Worm (Caenorhabditis elegans) whole organism, mixed stage, embryonic: ENCODE results near the gene F10E9.3.
"Not testable (repeated sequence)": the region's sequence is repeated elsewhere in the genome, so short reads cannot be mapped to it uniquely, and the experiment has no call there.

ENCODE experiments used
- M03D4.4 ChIP-seq: sonication (generic microtip); optimal IDR thresholded peaks from 2 replicates; lab custom pipeline; 2017; ENCODE audit warnings: mild to moderate bottlenecking, missing genetic modification characterization, missing compliant biosample characterization
- bed-3 ChIP-seq: fragments of 200-800 bp; sonication (Bioruptor generic); optimal IDR thresholded peaks from 3 replicates; lab custom pipeline; 2018; ENCODE audit warnings: mild to moderate bottlenecking, missing genetic modification characterization, moderate library complexity, missing compliant biosample characterization
- blmp-1 ChIP-seq: fragments of 150-350 bp; optimal IDR thresholded peaks from 2 replicates; lab custom pipeline; 2014; ENCODE audit warnings: missing biosample characterization, missing genetic modification characterization
- ceh-39 ChIP-seq: fragments of 150-350 bp; optimal IDR thresholded peaks from 2 replicates; lab custom pipeline; 2014; ENCODE audit warnings: missing biosample characterization, missing genetic modification characterization
- ceh-43 ChIP-seq: fragments of 200-800 bp; sonication (Bioruptor generic); optimal IDR thresholded peaks from 2 replicates; lab custom pipeline; 2018; ENCODE audit warnings: mild to moderate bottlenecking, missing genetic modification characterization, moderate library complexity, missing compliant biosample characterization
- ceh-83 ChIP-seq: fragments of 200-800 bp; sonication (Bioruptor generic); optimal IDR thresholded peaks from 2 replicates; lab custom pipeline; 2018; ENCODE audit warnings: mild to moderate bottlenecking, missing genetic modification characterization, missing compliant biosample characterization
- ces-1 ChIP-seq: fragments of 150-350 bp; optimal IDR thresholded peaks from 2 replicates; lab custom pipeline; 2014; ENCODE audit warnings: missing biosample characterization, missing genetic modification reagents, missing genetic modification characterization
- cnd-1 ChIP-seq: fragments of 200-800 bp; sonication (Bioruptor generic); optimal IDR thresholded peaks from 2 replicates; lab custom pipeline; 2018; ENCODE audit warnings: mild to moderate bottlenecking, missing genetic modification characterization, missing compliant biosample characterization
- elt-1 ChIP-seq: sonication (generic microtip); optimal IDR thresholded peaks from 2 replicates; lab custom pipeline; 2017; ENCODE audit warnings: missing genetic modification characterization, mild to moderate bottlenecking, missing compliant biosample characterization, antibody characterized with exemption, moderate library complexity, borderline replicate concordance; ENCODE audit not compliant: insufficient read depth
- elt-3 ChIP-seq: fragments of 150-350 bp; optimal IDR thresholded peaks from 2 replicates; lab custom pipeline; 2014; ENCODE audit warnings: missing biosample characterization, missing genetic modification characterization
- flh-1 ChIP-seq: fragments of 200-800 bp; sonication (Bioruptor generic); optimal IDR thresholded peaks from 2 replicates; lab custom pipeline; 2018; ENCODE audit warnings: mild to moderate bottlenecking, missing genetic modification characterization, moderate library complexity, missing compliant biosample characterization
- ham-2 ChIP-seq: fragments of 200-800 bp; sonication (Bioruptor generic); optimal IDR thresholded peaks from 2 replicates; lab custom pipeline; 2018; ENCODE audit warnings: mild to moderate bottlenecking, missing genetic modification characterization, missing compliant biosample characterization
- hlh-1 ChIP-seq: fragments of 150-350 bp; optimal IDR thresholded peaks from 2 replicates; lab custom pipeline; 2014; ENCODE audit warnings: missing biosample characterization, missing genetic modification reagents, missing genetic modification characterization
- lin-13 ChIP-seq: fragments of 150-350 bp; optimal IDR thresholded peaks from 2 replicates; lab custom pipeline; 2014; ENCODE audit warnings: missing biosample characterization, missing genetic modification characterization
- lin-32 ChIP-seq: fragments of 200-800 bp; sonication (Bioruptor generic); optimal IDR thresholded peaks from 2 replicates; lab custom pipeline; 2018; ENCODE audit warnings: mild to moderate bottlenecking, missing genetic modification characterization, missing compliant biosample characterization
- lsy-2 ChIP-seq: fragments of 150-350 bp; optimal IDR thresholded peaks from 2 replicates; lab custom pipeline; 2014; ENCODE audit warnings: missing biosample characterization, missing genetic modification characterization
- mab-5 ChIP-seq: fragments of 150-350 bp; optimal IDR thresholded peaks from 2 replicates; lab custom pipeline; 2014; ENCODE audit warnings: missing biosample characterization, missing genetic modification characterization
- mls-2 ChIP-seq: sonication (generic microtip); optimal IDR thresholded peaks from 2 replicates; lab custom pipeline; 2016; ENCODE audit warnings: mild to moderate bottlenecking, missing genetic modification characterization, moderate library complexity, missing compliant biosample characterization
- nhr-12 ChIP-seq: fragments of 150-350 bp; optimal IDR thresholded peaks from 2 replicates; lab custom pipeline; 2014; ENCODE audit warnings: missing biosample characterization, missing genetic modification characterization
- nhr-2 ChIP-seq: fragments of 150-350 bp; optimal IDR thresholded peaks from 2 replicates; lab custom pipeline; 2014; ENCODE audit warnings: missing biosample characterization, missing genetic modification characterization
- nhr-237 ChIP-seq: fragments of 150-350 bp; optimal IDR thresholded peaks from 2 replicates; lab custom pipeline; 2014; ENCODE audit warnings: missing biosample characterization, missing genetic modification characterization
- nhr-28 ChIP-seq: fragments of 150-350 bp; optimal IDR thresholded peaks from 2 replicates; lab custom pipeline; 2014; ENCODE audit warnings: missing biosample characterization, missing genetic modification characterization
- nhr-76 ChIP-seq: sonication (generic microtip); optimal IDR thresholded peaks from 2 replicates; lab custom pipeline; 2017; ENCODE audit warnings: missing biosample characterization, missing genetic modification characterization
- pha-4 ChIP-seq: fragments of 150-350 bp; optimal IDR thresholded peaks from 2 replicates; lab custom pipeline; 2018; ENCODE audit warnings: missing biosample characterization, missing genetic modification reagents, missing genetic modification characterization
- sem-2 ChIP-seq: fragments of 200-800 bp; sonication (Bioruptor generic); optimal IDR thresholded peaks from 2 replicates; lab custom pipeline; 2018; ENCODE audit warnings: mild to moderate bottlenecking, missing genetic modification characterization, missing compliant biosample characterization
- snpc-4 ChIP-seq: fragments of 150-350 bp; optimal IDR thresholded peaks from 2 replicates; lab custom pipeline; 2014; ENCODE audit warnings: missing biosample characterization, missing genetic modification characterization
- sptf-1 ChIP-seq: sonication (generic microtip); optimal IDR thresholded peaks from 2 replicates; lab custom pipeline; 2017; ENCODE audit warnings: mild to moderate bottlenecking, missing genetic modification characterization, moderate library complexity, missing compliant biosample characterization
- tbx-8 ChIP-seq: fragments of 200-800 bp; sonication (Bioruptor generic); optimal IDR thresholded peaks from 2 replicates; lab custom pipeline; 2018; ENCODE audit warnings: mild to moderate bottlenecking, missing genetic modification characterization, moderate library complexity, missing compliant biosample characterization
- unc-120 ChIP-seq: sonication (generic microtip); optimal IDR thresholded peaks from 2 replicates; lab custom pipeline; 2017; ENCODE audit warnings: missing genetic modification characterization, missing compliant biosample characterization; ENCODE audit not compliant: poor library complexity, severe bottlenecking
- unc-39 ChIP-seq: fragments of 150-350 bp; optimal IDR thresholded peaks from 2 replicates; lab custom pipeline; 2014; ENCODE audit warnings: missing biosample characterization, missing genetic modification characterization
- unc-62 ChIP-seq: fragments of 150-350 bp; optimal IDR thresholded peaks from 2 replicates; lab custom pipeline; 2014; ENCODE audit warnings: missing biosample characterization, missing genetic modification reagents, missing genetic modification characterization
- ztf-11 ChIP-seq: fragments of 150-350 bp; optimal IDR thresholded peaks from 2 replicates; lab custom pipeline; 2014; ENCODE audit warnings: missing biosample characterization, missing genetic modification characterization

The F10E9.3 gene

ce11 chrIII:8331779-8332178 lies 21.0 kb downstream of the F10E9.3 start, which contains the start of the genes mrps-18A and ZC262.2:
Gene mrps-18A (minus strand): TSS chrIII:8331919.
Gene ZC262.2 (plus strand): TSS chrIII:8332062.
- TF ChIP-seq ces-1 (GFP tag; lab: Kevin White, UChicago) (peak; percentile 4), blmp-1 (tag; lab: Kevin White, UChicago) (no peak), nhr-12 (tag; lab: Kevin White, UChicago) (no peak), lin-32 (no peak), bed-3 (no peak), M03D4.4 (tag; lab: Kevin White, UChicago) (no peak), nhr-2 (tag; lab: Kevin White, UChicago) (no peak), lsy-2 (tag; lab: Kevin White, UChicago) (peak; percentile 95), snpc-4 (tag; lab: Kevin White, UChicago) (no peak), unc-120 (tag; lab: Kevin White, UChicago) (no peak), hlh-1 (tag; lab: Kevin White, UChicago) (no peak), mls-2 (tag; lab: Kevin White, UChicago) (no peak), unc-62 (GFP tag; lab: Kevin White, UChicago) (no peak)

DNA sequence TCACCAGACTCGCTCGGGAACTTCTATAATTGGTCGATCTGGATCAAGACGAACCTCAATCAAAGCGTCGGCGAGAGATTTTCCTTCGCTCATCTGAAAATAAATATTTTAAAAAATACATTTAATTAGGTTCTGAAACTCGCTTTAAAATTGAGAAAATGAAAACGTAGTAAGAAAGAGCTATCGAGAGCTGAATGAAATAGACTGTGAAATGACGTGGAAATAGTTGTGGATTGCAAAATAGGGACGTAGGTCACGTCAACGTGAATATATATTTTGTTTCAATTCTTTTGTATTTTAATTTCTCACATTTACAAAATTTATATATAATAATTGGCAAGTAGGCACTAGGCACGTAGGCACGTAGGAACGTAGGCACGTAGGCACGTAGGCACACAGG lies 23.6 kb downstream of the F10E9.3 start, which contains the start of gene ZC262.4:
ZC262.4 (minus strand) TSS at position 101 of the 400 bp plus-strand sequence.
- TF ChIP-seq ces-1 (GFP tag; lab: Kevin White, UChicago) (no peak), lin-13 (tag; lab: Kevin White, UChicago) (no peak), unc-120 (tag; lab: Kevin White, UChicago) (no peak), sptf-1 (tag; lab: Kevin White, UChicago) (no peak)

DNA sequence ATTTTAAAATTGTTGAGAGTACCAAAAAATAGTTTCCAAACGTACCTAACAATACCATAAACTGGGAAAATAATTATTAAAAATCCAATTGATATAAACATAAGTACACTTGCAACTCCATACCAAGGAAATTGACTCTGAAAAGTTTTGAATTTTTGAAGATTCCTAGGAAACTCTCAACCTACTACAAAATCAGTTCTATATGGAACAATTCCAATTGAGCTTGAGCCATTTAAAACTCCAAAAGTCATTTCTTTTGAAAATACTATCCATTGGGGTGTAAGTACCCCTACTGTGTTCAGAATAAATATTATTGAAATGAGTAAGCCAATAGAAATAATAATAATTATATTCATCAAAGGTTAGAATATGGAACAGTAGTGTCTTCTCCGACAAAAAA lies 28.6 kb downstream of the F10E9.3 start, which contains the start of gene clc-28:
clc-28 (minus strand) TSS at position 101 of the 400 bp plus-strand sequence.
- not testable (repeated sequence) for TF ChIP-seq mls-2 (tag; lab: Kevin White, UChicago); ceh-83; ham-2 (GFP tag; lab: Kevin White, UChicago)

DNA sequence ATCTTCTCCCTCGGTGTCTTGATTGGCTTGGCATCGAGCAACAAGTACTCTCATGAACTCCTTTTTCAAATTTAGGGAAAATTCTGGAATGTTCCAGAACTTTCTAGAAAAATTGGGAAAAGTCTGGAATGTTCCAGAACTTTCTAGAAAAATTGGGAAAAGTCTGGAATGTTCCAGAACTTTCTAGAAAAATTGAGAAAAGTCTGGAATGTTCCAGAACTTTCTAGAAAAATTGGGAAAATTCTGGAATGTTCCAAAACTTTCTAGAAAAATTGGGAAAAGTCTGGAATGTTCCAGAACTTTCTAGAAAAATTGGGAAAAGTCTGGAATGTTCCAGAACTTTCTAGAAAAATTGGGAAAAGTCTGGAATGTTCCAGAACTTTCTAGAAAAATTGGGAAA lies 33.5 kb downstream of the F10E9.3 start, which contains the start of gene ZC262.7:
ZC262.7 (minus strand) TSS at position 54 of the 400 bp plus-strand sequence.
- not testable (repeated sequence) for TF ChIP-seq ztf-11 (tag; lab: Kevin White, UChicago); cnd-1; ceh-43 (GFP tag; lab: Kevin White, UChicago)

ce11 chrIII:8347822-8348221 lies 37.0 kb downstream of the F10E9.3 start, which contains the start of gene clc-29:
Gene clc-29 (minus strand): TSS chrIII:8347922.
- not testable (repeated sequence) for TF ChIP-seq nhr-12 (tag; lab: Kevin White, UChicago); flh-1; mls-2 (tag; lab: Kevin White, UChicago)

DNA sequence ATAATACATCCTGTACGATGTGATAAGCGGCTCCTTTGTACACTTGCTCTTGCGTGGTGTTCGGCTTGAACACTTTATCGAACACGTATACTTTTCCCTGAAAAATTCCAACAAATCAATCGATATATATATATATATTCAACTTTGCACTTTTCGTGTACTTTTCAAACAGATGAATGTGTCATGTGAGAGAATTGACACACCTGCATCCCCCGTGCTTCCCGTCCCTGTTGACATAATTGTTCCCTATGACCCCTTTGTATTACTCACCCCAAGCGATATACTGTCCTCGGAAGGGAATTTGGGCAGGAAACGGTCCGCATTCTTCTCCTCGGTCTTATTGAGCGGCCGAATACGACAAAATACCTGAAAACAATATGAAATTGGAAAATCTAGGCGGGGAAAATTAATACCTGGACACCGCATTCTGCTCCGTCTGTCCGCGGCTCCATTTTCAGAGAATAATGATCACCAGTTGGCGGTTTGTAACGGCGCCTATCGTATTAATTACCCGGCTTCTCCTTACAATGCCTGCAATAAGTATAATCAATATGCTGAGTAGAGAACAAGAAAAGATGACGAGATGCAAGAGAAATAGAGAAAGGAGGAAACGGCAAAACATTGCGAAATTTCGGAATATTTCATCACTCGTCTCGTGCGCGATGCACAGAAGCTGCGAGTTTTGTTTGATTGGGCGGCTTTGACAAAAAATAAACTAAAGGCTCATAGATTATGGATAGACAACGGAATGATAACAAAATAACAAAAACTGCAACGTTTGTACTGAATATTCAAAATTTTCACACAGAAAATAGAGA lies 44.0 kb downstream of the F10E9.3 start, which contains the start of gene unc-116:
unc-116 (minus strand) TSS at position 531 of the 818 bp plus-strand sequence.
- no peak for TF ChIP-seq sptf-1 (tag; lab: Kevin White, UChicago)
- TF ChIP-seq nhr-12 (tag; lab: Kevin White, UChicago): no peak
- TF ChIP-seq unc-120 (tag; lab: Kevin White, UChicago): no peak
- no peak for TF ChIP-seq blmp-1 (tag; lab: Kevin White, UChicago)
- TF ChIP-seq bed-3: no peak
- no peak for TF ChIP-seq lin-32
- no peak for TF ChIP-seq nhr-28 (tag; lab: Kevin White, UChicago)
- TF ChIP-seq snpc-4 (tag; lab: Kevin White, UChicago): no peak
- no peak for TF ChIP-seq elt-1 (tag; lab: Kevin White, UChicago)
- peak; percentile 11 for TF ChIP-seq ham-2 (GFP tag; lab: Kevin White, UChicago)
- TF ChIP-seq tbx-8 (GFP tag; lab: Kevin White, UChicago): no peak
- TF ChIP-seq sem-2 (GFP tag; lab: Kevin White, UChicago): no peak
- no peak for TF ChIP-seq ztf-11 (tag; lab: Kevin White, UChicago)
- no peak for TF ChIP-seq lin-13 (tag; lab: Kevin White, UChicago)
- TF ChIP-seq ceh-83: no peak
- no peak for TF ChIP-seq mab-5 (tag; lab: Kevin White, UChicago)
- no peak for TF ChIP-seq flh-1
- peak; percentile 13 for TF ChIP-seq elt-3 (tag; lab: Kevin White, UChicago)
- peak; percentile 78 for TF ChIP-seq pha-4 (tag; lab: Kevin White, UChicago)
- no peak for TF ChIP-seq ceh-43 (GFP tag; lab: Kevin White, UChicago)
- TF ChIP-seq ceh-39 (tag; lab: Kevin White, UChicago): no peak
- TF ChIP-seq lsy-2 (tag; lab: Kevin White, UChicago): no peak
- TF ChIP-seq mls-2 (tag; lab: Kevin White, UChicago): no peak
- no peak for TF ChIP-seq cnd-1
- no peak for TF ChIP-seq hlh-1 (tag; lab: Kevin White, UChicago)
- TF ChIP-seq nhr-237 (tag; lab: Kevin White, UChicago): peak; percentile 69
- TF ChIP-seq unc-39 (tag; lab: Kevin White, UChicago): no peak
- TF ChIP-seq M03D4.4 (tag; lab: Kevin White, UChicago): no peak
- TF ChIP-seq nhr-2 (tag; lab: Kevin White, UChicago): no peak
- no peak for TF ChIP-seq nhr-76 (tag; lab: Kevin White, UChicago)
- TF ChIP-seq ces-1 (GFP tag; lab: Kevin White, UChicago): peak; percentile 50
